Fruit fly (Drosophila melanogaster) whole organism: ENCODE data around the gene fal.

ENCODE experiments used
- CG8478 ChIP-seq: fragments of >200 bp; optimal IDR thresholded peaks from 2 replicates; lab custom pipeline; 2018; ENCODE audit warnings: inconsistent platforms
- EcR ChIP-seq, 2 experiments: fragments of >200 bp; optimal IDR thresholded peaks; 2 replicates each; lab custom pipeline; 2017; ENCODE audit warnings: missing biosample characterization in 2 of 2, missing genetic modification characterization in 2 of 2, missing genetic modification reagents in 2 of 2
- usp ChIP-seq: fragments of >200 bp; optimal IDR thresholded peaks from 2 replicates; lab custom pipeline; 2017; ENCODE audit warnings: missing biosample characterization, missing genetic modification characterization, mixed read lengths

dm6 chr3L:19291465-19292413 lies 2.6 kb upstream of the fal start:
- TF ChIP-seq usp (GFP tag; lab: Kevin White, UChicago) (no peak), CG8478 (lab: Kevin White, UChicago) (no peak), EcR (GFP tag; optimal IDR thresholded peaks at IDR 0.05; lab: Kevin White, UChicago) (no peak)
